Fruit fly (Drosophila melanogaster): ENCODE measurements around the gene CG8773.
A peak's percentile ranks its signal among the peaks of the same experiment; 100 is the strongest.

Gene CG8773

dm6 chr3R:13258696-13259567 is 35.6 kb upstream of the CG8773 start, which contains the start of gene Ace (continued):
- TF ChIP-seq ERR (GFP tag; optimal IDR thresholded peaks at IDR 0.05) (no peak), CG13894 (tag; optimal IDR thresholded peaks at IDR 0.05) (peak; percentile 49), crp (GFP tag; optimal IDR thresholded peaks at IDR 0.05) (peak in 1 of 2 experiments; percentile 40)

DNA sequence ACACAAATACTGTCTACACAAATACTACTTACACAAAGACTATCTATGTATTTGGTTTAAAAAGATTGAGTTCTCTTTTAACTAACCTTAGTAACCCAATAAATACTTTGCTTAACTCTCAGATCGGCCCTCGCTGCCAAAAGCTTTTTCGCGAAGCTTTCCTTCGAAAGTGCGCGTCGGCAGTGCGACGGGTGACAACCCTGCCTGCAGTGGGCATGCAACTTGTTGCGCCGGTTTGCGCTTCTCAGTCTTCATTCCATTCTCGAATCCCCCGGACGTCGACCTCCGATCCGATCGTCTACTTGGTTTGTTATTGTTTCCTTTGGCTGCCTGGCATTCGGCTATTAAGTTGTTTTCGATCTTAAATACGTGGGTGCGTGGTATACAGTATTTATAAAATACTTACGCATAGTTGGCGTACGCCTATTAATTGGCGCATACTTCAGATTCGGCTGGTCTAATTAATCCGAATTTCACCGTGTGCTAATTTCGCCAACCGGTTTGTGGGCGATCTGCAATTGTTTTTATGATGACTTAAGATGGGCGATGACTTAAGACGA is 34.4 kb upstream of the CG8773 start, which contains the start of gene CG11686:
Gene CG11686, plus strand, starts transcription at position 243 of the 560 bp plus-strand sequence.
- TF ChIP-seq CG1603 (tag; optimal IDR thresholded peaks at IDR 0.05) (peak; percentile 18), gem (tag; optimal IDR thresholded peaks at IDR 0.05) (peak; percentile 6), bbx (GFP tag; IDR thresholded peaks at IDR 0.05; ENCODE audit: partially characterized antibody) (peak; percentile 56; the same call in 1 of the 2 replicates), HmgZ (tag; optimal IDR thresholded peaks at IDR 0.05) (peak; percentile 4), CG17328 (GFP tag; IDR thresholded peaks at IDR 0.05) (peak; percentile 38; the same call in 1 of the 2 replicates), CG7786 (GFP tag; optimal IDR thresholded peaks at IDR 0.05) (no peak), zen2 (GFP tag; IDR thresholded peaks at IDR 0.05; ENCODE audit: partially characterized antibody) (no peak), vvl (GFP tag; IDR thresholded peaks at IDR 0.05) (0 out of 2 replicates have a peak, but pooled peaks have one; percentile 41), nom (GFP tag; optimal IDR thresholded peaks at IDR 0.05) (peak; percentile 54), CG13287 (GFP tag; IDR thresholded peaks at IDR 0.05; ENCODE audit: partially characterized antibody) (peak; percentile 42; the same call in 1 of the 2 replicates), repo (GFP tag; optimal IDR thresholded peaks at IDR 0.05) (no peak), hkb (optimal IDR thresholded peaks at IDR 0.05) (peak; percentile 99), hkb (GFP tag; IDR thresholded peaks at IDR 0.05) (no peak; the same call in 1 of the 2 replicates), pho (GFP tag; optimal IDR thresholded peaks at IDR 0.05) (peak; percentile 2), CG5180 (GFP tag; optimal IDR thresholded peaks at IDR 0.05) (peak; percentile 98), Meics (GFP tag; optimal IDR thresholded peaks at IDR 0.05) (peak; percentile 39), E2f2 (GFP tag; IDR thresholded peaks at IDR 0.05) (peak; percentile 14; the same call in 1 of the 2 replicates), ato (GFP tag; IDR thresholded peaks at IDR 0.05; ENCODE audit: partially characterized antibody) (peak; percentile 24; the same call in 1 of the 2 replicates), lola (GFP tag; optimal IDR thresholded peaks at IDR 0.05) (no peak), sens (GFP tag) (peak; percentile 44), Optix (GFP tag; IDR thresholded peaks at IDR 0.05) (no peak), lilli (GFP tag; optimal IDR thresholded peaks at IDR 0.05) (peak; percentile 6), seq (GFP tag; IDR thresholded peaks at IDR 0.05) (0 out of 2 replicates have a peak, but pooled peaks have one; percentile 8), dm (GFP tag; optimal IDR thresholded peaks at IDR 0.05) (no peak), CG15514 (GFP tag; optimal IDR thresholded peaks at IDR 0.05) (peak; percentile 14), Bgb (GFP tag; IDR thresholded peaks at IDR 0.05; ENCODE audit: partially characterized antibody) (peak; percentile 53; the same call in 1 of the 2 replicates), CG3847 (GFP tag; IDR thresholded peaks at IDR 0.05) (no peak), Drgx (GFP tag; IDR thresholded peaks at IDR 0.05) (0 out of 2 replicates have a peak, but pooled peaks have one; percentile 20), CG30431 (GFP tag; optimal IDR thresholded peaks at IDR 0.05) (no peak), CG11696 (GFP tag; IDR thresholded peaks at IDR 0.05) (no peak), fd96Cb (tag; optimal IDR thresholded peaks at IDR 0.05) (no peak), hbn (GFP tag; IDR thresholded peaks at IDR 0.05; ENCODE audit: partially characterized antibody) (no peak), CG11504 (tag; optimal IDR thresholded peaks at IDR 0.05) (peak; percentile 97), kah (GFP tag; optimal IDR thresholded peaks at IDR 0.05) (peak; percentile 88), slbo (GFP tag; IDR thresholded peaks at IDR 0.05) (peak; percentile 35; the same call in 1 of the 2 replicates), CG6791 (GFP tag; IDR thresholded peaks at IDR 0.05; ENCODE audit: partially characterized antibody) (peak; percentile 67), HLH4C (GFP tag; IDR thresholded peaks at IDR 0.05; ENCODE audit: partially characterized antibody) (no peak; the same call in 2 of the 3 replicates), CG12769 (tag; optimal IDR thresholded peaks at IDR 0.05) (peak; percentile 4), CG15601 (tag; optimal IDR thresholded peaks at IDR 0.05) (no peak), Chrac-16 (GFP tag; optimal IDR thresholded peaks at IDR 0.05) (no peak), az2 (GFP tag; optimal IDR thresholded peaks at IDR 0.05) (no peak)

All from whole organism, embryonic.